Fruit fly (Drosophila melanogaster) S2 (cell line): ENCODE data around the gene mtSSB.
A peak's percentile ranks its signal among the peaks of the same experiment; 100 is the strongest.

Experiments
- CG8478 ChIP-seq: fragments of >200 bp; optimal IDR thresholded peaks from 2 replicates; lab custom pipeline; 2018
- CTCF ChIP-seq, 2 experiments: fragments of >200 bp; optimal IDR thresholded peaks; 2 replicates each; lab custom pipeline; 2018

mtSSB gene

DNA sequence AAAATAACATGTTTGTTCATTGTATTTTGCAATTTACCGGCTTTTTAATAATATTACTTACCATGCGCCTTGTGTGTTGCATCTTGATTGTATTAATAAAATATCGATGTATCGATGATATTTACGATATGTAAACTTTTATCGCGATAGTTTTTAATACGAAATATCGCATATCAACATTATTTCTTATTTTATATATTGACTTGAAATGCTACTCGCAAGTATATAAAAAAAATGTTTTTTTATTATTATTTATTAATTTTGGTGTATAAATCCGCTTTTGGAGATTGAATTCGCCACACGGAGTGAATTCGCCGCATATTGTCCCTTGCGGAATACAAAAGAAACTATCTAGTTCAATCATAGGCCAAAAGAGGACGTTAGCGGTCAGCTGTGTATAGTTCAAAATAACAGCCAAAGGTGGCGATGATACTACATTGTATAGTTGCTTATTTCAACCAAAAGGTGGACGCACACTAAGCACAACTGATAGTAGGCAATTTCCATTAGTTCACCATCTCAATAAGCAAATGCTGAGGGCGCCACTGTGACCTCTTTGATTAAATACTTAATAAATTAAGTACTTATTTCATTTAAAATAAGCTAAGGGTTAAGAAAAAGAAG, at the start of gene mtSSB:
TSS of gene mtSSB (minus strand) at position 96 of the 624 bp plus-strand sequence.
- TF ChIP-seq CG8478 (lab: Kevin White, UChicago) (no peak), CTCF (optimal IDR thresholded peaks at IDR 0.05; lab: Kevin White, UChicago) (peak; percentile 99 to 100)

DNA sequence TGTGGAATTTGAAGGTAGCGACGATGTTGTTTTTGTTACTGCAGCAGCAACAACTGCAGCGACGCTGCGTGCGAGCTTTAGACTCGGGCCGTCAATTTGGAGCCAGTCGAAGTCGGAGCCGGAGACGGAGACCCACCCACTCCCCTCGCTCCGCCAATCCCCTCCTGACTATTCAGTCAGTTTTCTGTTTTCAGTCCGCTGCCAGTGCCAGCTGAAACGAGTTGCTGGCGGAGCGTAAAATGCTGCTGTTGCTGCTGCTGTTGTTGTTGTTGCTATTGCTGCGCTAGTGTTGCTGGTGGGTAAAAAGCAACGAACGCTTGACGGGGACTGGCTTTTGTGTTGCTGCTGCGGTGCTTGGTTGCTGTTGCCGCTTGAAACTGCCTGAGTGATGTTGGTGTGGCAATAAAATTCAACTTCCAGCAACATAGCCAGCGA, 48.9 kb upstream of the mtSSB start:
- TF ChIP-seq CG8478 (lab: Kevin White, UChicago) (no peak), CTCF (optimal IDR thresholded peaks at IDR 0.05; lab: Kevin White, UChicago) (no peak)

DNA sequence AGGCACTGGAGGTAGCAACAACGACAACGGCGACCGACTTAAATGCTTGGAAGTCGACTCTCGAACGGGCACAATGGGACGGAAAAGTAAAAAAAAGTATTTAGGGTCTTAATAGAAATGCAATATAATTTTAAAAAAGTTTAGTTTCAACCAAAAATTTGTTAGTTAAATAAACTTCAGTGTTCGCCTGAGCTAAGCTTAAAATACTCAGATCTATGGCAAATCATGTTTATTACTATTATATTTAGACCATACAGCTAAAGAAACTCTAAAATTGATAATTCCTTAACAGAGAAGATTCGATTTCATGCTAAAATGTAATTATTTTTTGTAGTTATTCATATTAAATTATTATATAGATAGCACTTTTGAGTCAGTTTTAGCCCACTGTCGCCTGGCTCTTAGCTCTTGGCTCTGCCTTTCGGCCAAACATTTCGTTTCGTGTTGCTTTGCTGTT, 48.4 kb upstream of the mtSSB start:
- TF ChIP-seq CG8478 (lab: Kevin White, UChicago) (no peak), CTCF (optimal IDR thresholded peaks at IDR 0.05; lab: Kevin White, UChicago) (no peak)

DNA sequence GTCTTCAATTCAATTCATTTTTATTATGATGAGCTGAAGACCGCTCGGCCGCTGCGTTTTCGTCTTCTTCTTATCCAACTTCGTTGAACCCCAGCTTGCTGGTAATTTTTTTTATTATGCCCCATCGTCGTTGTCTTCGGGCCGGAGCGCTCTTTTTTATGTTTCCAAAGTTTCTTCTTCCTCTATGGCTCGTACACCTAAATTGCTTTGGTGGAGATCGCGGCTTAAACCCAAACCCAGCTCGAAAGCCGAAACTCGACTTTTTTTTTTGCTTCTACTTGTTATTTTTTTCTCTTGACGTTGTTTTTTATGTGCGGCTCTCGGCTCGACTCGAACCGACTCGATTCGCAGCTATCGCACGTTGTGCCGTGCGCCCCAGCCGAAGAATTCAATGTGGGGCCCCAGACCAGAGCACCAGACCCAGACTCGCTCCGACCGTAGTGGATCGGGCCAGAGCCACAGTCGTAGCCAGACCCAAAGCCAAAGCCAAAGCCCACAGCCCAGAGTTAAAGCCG, 47.9 kb upstream of the mtSSB start:
- no peak for TF ChIP-seq CTCF (optimal IDR thresholded peaks at IDR 0.05; lab: Kevin White, UChicago)
- TF ChIP-seq CG8478 (lab: Kevin White, UChicago) = no peak

DNA sequence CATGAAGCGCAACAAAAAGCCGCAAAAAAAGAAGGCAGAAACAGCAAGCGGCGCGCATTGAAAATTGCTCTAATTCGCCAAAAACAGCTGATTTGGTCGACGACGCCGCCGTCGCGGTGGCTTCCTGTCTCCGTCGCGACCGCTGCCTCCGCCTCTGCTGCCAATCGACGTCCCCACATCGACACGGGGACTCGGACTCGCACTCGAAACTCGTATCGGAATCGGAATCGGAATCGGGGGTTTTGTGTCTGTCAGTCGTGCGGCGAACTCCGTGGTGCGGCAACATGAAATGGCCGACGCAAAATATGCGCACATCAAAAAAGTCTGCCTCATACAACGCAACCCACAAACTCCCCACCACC, 46.9 kb upstream of the mtSSB start:
- TF ChIP-seq CTCF (optimal IDR thresholded peaks at IDR 0.05; lab: Kevin White, UChicago) = no peak
- no peak for TF ChIP-seq CG8478 (lab: Kevin White, UChicago)

DNA sequence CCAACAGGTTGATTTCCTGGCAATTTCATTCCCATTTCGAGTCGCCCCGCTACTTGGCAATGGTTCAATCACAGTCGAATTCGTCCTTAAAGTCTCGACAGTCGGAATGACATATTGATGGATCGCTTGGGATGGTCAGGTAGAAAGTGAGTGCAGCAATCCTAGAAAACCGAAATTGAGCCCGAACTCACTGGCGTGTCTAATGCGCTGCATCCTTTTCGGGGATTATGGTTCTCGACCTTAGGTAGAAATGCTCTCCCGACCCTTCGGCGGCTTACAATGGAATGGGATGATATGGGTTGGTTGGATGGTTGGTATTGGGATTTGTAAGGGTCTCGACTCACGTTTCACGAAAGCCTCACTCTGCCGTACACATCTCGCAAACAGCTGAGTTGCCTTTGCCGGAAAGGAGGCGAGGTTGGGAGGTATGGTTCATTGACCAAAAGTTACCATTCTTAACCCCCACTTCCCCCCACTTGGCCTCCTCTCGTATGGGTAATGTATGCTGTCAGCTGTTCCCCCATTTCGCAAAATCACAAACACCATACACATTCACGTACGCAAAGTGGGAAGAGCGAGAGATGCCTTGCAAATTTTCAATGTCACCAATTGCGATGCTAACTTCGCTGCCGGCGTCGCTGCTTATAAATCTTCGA, 46.3 kb upstream of the mtSSB start:
- TF ChIP-seq CG8478 (lab: Kevin White, UChicago) (no peak), CTCF (optimal IDR thresholded peaks at IDR 0.05; lab: Kevin White, UChicago) (no peak)

DNA sequence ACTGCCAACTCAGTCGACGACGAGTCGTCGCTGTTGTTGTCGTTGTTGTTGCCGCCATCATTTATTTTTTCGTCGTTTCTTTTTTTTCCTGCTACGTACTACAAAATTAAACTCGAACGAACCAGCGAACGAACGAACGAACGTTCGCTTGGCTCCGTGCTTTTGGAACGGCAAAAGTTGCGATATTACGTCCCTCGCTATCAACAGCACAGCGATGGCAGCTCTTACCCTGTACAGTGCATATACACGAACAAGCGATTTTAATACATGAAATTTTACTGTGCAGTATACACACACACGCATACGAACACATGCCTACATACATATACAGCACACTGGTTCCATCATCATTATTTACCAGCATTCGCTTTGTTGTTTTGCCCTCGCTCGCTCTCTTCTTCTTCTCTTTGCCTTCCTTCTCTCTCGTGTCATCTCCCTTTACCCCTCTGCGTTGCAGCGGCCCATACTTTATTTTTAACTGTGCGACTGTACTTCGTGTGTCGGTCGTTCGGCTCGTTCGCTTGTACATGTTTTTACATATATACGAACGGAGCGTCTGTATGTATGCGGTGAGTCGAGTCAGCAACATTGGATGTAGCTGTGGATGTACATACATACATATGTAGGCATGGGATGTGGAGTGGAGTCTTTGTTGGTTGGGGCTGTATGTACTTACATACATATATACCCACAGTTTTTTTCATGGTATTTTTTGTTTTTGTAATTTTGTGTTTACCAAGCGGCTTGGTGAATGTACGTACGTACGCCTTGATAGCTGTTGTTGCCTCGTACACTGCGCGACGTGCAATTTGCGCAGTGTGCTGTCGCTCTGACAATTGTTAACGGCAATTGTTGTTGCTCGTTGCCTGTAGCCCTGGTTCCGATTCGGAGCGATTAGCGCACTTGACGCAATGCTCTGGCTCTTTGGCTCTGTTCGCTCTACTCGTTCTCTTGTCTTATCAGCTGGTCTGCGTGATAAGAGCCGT, 45.1 kb upstream of the mtSSB start:
- no peak for TF ChIP-seq CTCF (optimal IDR thresholded peaks at IDR 0.05; lab: Kevin White, UChicago)
- peak; percentile 5 for TF ChIP-seq CG8478 (lab: Kevin White, UChicago)

DNA sequence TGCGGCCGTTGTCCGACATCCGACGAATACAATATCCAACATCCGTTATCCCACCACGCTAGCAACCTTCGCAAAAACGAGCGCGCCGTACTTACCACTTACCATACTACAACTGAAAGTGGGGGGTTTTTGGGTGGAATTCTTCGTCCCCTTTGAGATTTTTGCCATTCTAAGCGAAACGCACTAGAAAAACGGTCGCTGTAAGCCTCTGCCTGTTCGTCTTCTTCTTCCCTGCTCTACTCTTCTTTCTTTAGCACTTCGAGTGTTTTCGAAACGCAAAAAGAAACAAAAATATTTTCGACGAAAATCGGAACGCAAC, 44.4 kb upstream of the mtSSB start:
- TF ChIP-seq CTCF (optimal IDR thresholded peaks at IDR 0.05; lab: Kevin White, UChicago) (no peak), CG8478 (lab: Kevin White, UChicago) (no peak)

DNA sequence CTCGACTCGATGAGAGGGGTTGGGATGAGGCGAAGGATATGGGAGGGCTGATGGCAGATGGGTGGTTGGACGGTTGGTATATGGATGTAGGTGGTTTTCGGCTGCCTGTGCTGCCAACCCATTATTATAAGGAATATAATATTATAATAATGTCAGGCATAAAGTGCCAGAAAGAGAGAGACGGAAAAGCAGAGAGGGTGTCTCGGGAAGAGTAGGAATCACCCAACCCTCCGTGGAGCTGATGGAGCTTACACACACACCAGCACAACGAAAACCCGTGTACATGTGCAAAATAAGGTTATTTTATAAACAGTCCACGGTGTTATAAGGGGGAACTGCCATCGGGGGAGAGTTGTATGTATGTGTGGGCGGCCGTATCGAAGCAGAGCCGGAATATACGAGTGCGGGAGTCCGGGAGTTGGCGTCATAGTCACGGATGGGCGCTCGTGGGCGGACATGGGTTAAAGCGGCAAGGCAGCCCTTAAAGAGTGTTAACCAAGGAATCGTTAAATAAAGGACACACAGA, 43.5 kb upstream of the mtSSB start:
- TF ChIP-seq CTCF (optimal IDR thresholded peaks at IDR 0.05; lab: Kevin White, UChicago) = no peak
- TF ChIP-seq CG8478 (lab: Kevin White, UChicago) = no peak

DNA sequence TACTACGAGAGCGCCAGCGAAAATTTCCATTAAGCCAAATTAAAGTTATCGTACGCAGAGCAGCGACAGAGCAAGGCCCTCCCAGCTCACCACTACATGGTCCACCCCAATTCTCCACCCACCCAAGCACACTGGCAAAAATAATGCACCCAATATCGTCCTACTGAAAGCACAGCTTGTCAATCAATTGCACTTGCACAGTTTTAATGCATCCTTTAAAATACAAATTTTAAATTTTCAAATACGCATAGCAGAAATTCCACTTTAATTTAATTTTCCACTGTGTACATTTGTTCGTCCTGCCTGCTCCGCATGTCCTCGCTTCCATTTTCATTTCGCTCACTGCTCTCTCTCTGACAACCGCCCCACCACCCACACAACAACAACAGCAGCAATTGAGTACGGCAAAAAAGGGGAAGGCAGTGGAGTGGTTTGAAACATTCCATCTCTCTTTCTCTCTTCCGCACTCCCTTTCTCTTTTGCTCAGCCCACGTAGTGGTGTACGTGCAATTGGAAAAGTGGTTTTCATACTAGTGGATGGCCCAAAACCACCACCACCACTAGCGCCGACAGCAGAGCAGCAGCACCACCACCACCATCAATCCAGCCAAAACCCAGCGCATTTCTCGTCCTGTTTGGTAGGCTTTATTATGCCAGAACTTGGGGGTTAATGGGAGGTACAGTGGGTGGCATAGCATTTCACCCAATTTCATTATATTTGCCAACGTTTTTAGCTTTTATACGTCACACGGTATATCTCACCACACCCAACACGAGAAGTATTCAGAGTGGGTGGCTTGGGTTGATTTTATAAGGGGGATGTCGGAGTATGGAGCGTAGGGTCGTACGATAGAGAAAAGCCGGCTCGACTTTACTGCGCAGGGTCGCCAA, 42.8 kb upstream of the mtSSB start:
- TF ChIP-seq CTCF (optimal IDR thresholded peaks at IDR 0.05; lab: Kevin White, UChicago) = no peak
- no peak for TF ChIP-seq CG8478 (lab: Kevin White, UChicago)

DNA sequence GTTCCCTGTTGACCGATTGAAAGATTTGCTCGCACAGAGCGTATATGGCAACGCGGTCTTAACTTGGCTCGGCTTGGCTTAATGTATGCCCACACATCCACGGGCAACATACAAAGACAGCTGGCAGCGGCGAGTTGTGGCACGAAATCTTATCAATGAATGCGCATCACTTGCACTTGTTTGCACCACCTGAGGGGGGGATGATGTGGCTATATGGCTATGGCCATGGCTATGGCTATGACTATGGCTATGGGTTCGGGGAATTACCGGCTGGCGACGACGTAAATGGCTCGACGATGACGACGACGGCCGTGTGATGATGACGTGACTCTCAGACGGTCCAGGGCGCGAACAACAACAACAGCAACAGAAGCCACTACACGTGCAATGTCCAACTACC, 42.0 kb upstream of the mtSSB start:
- no peak for TF ChIP-seq CG8478 (lab: Kevin White, UChicago)
- no peak for TF ChIP-seq CTCF (optimal IDR thresholded peaks at IDR 0.05; lab: Kevin White, UChicago)

DNA sequence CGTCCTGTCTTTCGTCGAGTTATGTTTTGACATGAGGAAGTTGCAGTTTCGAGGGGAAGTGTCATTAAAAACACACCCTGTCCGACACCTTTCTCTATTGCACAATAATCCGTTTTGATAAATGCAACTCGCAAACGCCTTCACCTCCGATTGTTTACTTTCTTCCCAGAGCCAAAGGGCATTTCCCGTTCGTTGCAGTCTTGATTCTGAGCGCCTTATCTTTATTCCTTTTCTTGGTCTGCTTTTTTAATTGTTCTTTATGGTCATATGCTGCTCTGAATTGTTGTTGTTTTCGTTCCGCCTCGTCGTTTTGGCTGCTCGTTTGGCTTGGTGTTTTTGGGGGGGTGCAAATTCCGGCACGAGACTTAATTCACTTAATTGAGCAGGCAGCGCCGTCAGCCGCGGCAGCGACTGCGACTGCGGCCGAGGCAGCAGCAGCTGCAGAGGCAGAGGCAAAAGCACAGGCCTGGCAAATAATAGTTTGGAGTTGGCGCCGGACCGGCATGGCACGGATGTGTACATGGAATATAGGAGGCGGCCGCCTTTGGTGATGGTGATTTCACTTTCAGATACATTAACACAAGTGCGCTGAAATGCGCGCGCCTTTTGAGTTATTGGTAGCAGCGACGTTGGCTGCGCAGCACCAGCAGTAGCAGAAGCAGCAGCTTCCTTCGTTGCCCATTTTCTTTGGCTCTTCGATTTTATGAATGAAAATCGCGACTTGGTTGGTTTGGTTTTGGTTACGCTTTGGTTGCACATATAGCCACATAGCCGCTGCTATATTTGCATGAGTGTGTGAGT, 40.4 kb upstream of the mtSSB start:
- TF ChIP-seq CG8478 (lab: Kevin White, UChicago) (no peak), CTCF (optimal IDR thresholded peaks at IDR 0.05; lab: Kevin White, UChicago) (no peak)
